Worm (Caenorhabditis elegans) whole organism, L4 larva: Measurements from ENCODE around the gene Y43F8B.23.

Experiments
- Y5F2A.4 ChIP-seq: fragments of 200-800 bp; sonication (Bioruptor generic); optimal IDR thresholded peaks from 2 replicates; lab custom pipeline; 2018; ENCODE audit warnings: mild to moderate bottlenecking, missing genetic modification characterization, missing compliant biosample characterization
- ceh-32 ChIP-seq: sonication (generic microtip); optimal IDR thresholded peaks from 2 replicates; lab custom pipeline; 2016; ENCODE audit warnings: mild to moderate bottlenecking, missing genetic modification characterization, missing compliant biosample characterization; ENCODE audit not compliant: poor library complexity
- lin-1 ChIP-seq: fragments of 200-800 bp; sonication (Bioruptor generic); IDR thresholded peaks from 2 replicates; pipeline ENCODE4 v1.3.6; 2022; ENCODE audit warnings: missing genetic modification reagents, missing genetic modification characterization, missing compliant biosample characterization
- madf-9 ChIP-seq: fragments of 200-800 bp; sonication (Bioruptor generic); conservative IDR thresholded peaks from 2 replicates; pipeline ENCODE4 v1.3.6; 2022; ENCODE audit warnings: missing genetic modification reagents, missing genetic modification characterization, missing compliant biosample characterization
- rbr-2 ChIP-seq: sonication (generic microtip); optimal IDR thresholded peaks from 2 replicates; lab custom pipeline; 2016; ENCODE audit warnings: missing genotype, missing genetic modification characterization, missing compliant biosample characterization
- skn-1 ChIP-seq: fragments of 150-350 bp; optimal IDR thresholded peaks from 2 replicates; lab custom pipeline; 2014; ENCODE audit warnings: missing biosample characterization, missing genetic modification characterization
- snpc-4 ChIP-seq: fragments of 150-350 bp; optimal IDR thresholded peaks from 2 replicates; lab custom pipeline; 2014; ENCODE audit warnings: missing biosample characterization, missing genetic modification characterization
- tag-97 ChIP-seq: fragments of 200-800 bp; sonication (Bioruptor generic); IDR thresholded peaks from 2 replicates; pipeline ENCODE4 v1.3.6; 2022; ENCODE audit warnings: missing genetic modification characterization, missing compliant biosample characterization
- unc-130 ChIP-seq: sonication (generic microtip); optimal IDR thresholded peaks from 2 replicates; lab custom pipeline; 2016; ENCODE audit warnings: missing genetic modification reagents, missing genetic modification characterization, missing compliant biosample characterization
- zag-1 ChIP-seq: fragments of 150-350 bp; optimal IDR thresholded peaks from 2 replicates; lab custom pipeline; 2014; ENCODE audit warnings: missing biosample characterization, missing genetic modification characterization

DNA sequence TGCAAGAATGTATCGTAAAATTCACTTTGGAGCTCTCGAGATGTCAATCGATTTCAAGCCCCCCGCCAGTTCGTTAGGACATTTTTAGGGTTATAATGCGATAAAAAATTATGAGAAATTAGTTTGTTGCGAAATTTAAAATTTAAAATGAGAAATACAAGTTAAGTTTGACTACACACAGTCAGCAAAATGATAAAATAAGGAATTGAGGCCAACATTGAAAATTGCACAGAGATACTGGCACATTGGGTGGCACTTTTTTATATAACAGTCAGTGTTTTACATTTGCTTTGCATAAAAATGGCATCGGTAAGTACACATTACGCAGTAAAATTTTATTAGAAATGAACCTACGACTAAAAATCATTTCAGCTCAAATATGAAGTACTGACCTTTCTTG, 635 bp upstream of the Y43F8B.23 start, which contains the start of gene Y43F8B.12:
- TF ChIP-seq lin-1 (GFP tag; lab: Robert Waterston, UW) = no peak
- TF ChIP-seq rbr-2 (tag; lab: Kevin White, UChicago) = no peak
- TF ChIP-seq zag-1 = no peak
- no peak for TF ChIP-seq ceh-32 (tag; lab: Kevin White, UChicago)
- TF ChIP-seq madf-9 (GFP tag; lab: Robert Waterston, UW) = no peak
- TF ChIP-seq unc-130 (GFP tag; lab: Kevin White, UChicago) = no peak
- no peak for TF ChIP-seq snpc-4 (tag; lab: Kevin White, UChicago)
- no peak for TF ChIP-seq Y5F2A.4 (GFP tag; lab: Kevin White, UChicago)
- TF ChIP-seq skn-1 (tag; lab: Kevin White, UChicago) = no peak
- no peak for TF ChIP-seq tag-97 (GFP tag; lab: Robert Waterston, UW)
